Worm (Caenorhabditis elegans): Measurements from ENCODE around the gene bus-8A.

DNA sequence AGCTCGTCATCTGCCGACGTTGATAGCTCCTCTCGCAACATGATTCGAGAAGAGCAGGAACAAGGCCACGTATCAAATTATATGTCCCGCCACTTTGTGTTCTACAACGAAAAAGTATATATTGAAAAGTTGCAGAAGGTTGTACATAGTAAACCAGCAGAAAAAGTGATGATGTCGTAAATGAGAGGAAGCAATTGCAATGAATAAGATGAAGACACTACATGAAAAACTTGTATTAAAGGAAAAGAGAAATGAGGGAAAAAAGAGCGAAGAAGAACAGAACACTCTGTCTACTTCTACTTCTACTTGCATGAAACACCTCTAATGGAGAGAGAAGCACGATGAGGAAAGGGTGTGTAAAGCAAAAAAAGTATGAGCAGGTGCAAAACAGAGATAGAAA lies 12.4 kb downstream of the bus-8A start, which contains the start of gene T23F2.2:
- TF ChIP-seq akir-1 (GFP tag; optimal IDR thresholded peaks at IDR 0.05) (no peak), ZK185.1 (tag; optimal IDR thresholded peaks at IDR 0.05; ENCODE audit: poor library complexity, severe bottlenecking) (no peak), Y53G8AR.9 (GFP tag; conservative IDR thresholded peaks at IDR 0.05) (no peak), F37B4.10 (GFP tag; IDR thresholded peaks at IDR 0.05) (no peak), nhr-27 (tag; optimal IDR thresholded peaks at IDR 0.05) (no peak), fkh-3 (tag; optimal IDR thresholded peaks at IDR 0.05) (no peak), lsy-27 (tag; optimal IDR thresholded peaks at IDR 0.05; ENCODE audit: borderline replicate concordance, insufficient read depth) (no peak), unc-62 (GFP tag; optimal IDR thresholded peaks at IDR 0.05) (no peak), ekl-4 (GFP tag; IDR thresholded peaks at IDR 0.05) (no peak), ceh-100 (GFP tag; IDR thresholded peaks at IDR 0.05) (no peak)

Measured in whole organism, young adult.